Fruit fly (Drosophila melanogaster) whole organism, embryonic: ENCODE measurements around the gene CG10194.

Experiments
- Bteb2 ChIP-seq: fragments of 200-800 bp; sonication (Bioruptor generic); optimal IDR thresholded peaks from 2 replicates; lab custom pipeline; 2016; ENCODE audit warnings: missing biosample characterization, missing genetic modification characterization
- CG10147 ChIP-seq: fragments of 200-800 bp; sonication (Bioruptor generic); optimal IDR thresholded peaks from 2 replicates; lab custom pipeline; 2019; ENCODE audit warnings: missing biosample characterization, mild to moderate bottlenecking, missing genetic modification characterization, moderate library complexity
- CG11695 ChIP-seq: fragments of 200-800 bp; sonication (Bioruptor generic); IDR thresholded peaks from 3 replicates; pipeline ENCODE4 v1.3.6; 2022; ENCODE audit warnings: missing biosample characterization, missing genetic modification characterization
- CG12219 ChIP-seq: fragments of 200-800 bp; sonication (Bioruptor generic); optimal IDR thresholded peaks from 3 replicates; lab custom pipeline; 2018; ENCODE audit warnings: missing biosample characterization, mild to moderate bottlenecking, missing genetic modification characterization
- CG13287 ChIP-seq: fragments of 200-800 bp; sonication (Bioruptor generic); IDR thresholded peaks from 2 replicates; pipeline ENCODE4 v1.3.6; 2022; ENCODE audit warnings: missing biosample characterization, missing genetic modification characterization; ENCODE audit not compliant: partially characterized antibody
- CG15601 ChIP-seq: fragments of 200-800 bp; sonication (Bioruptor generic); optimal IDR thresholded peaks from 3 replicates; lab custom pipeline; 2019; ENCODE audit warnings: missing biosample characterization, mild to moderate bottlenecking, missing genetic modification characterization, moderate library complexity
- CG16815 ChIP-seq: fragments of 200-800 bp; sonication (Bioruptor generic); optimal IDR thresholded peaks from 3 replicates; lab custom pipeline; 2017; ENCODE audit warnings: missing biosample characterization, mild to moderate bottlenecking, missing genetic modification characterization
- CG16863 ChIP-seq: fragments of 200-800 bp; sonication (Bioruptor generic); optimal IDR thresholded peaks from 3 replicates; lab custom pipeline; 2016; ENCODE audit warnings: missing biosample characterization, missing genetic modification characterization
- CG17568 ChIP-seq: fragments of 200-800 bp; sonication (Bioruptor generic); optimal IDR thresholded peaks from 2 replicates; lab custom pipeline; 2018; ENCODE audit warnings: missing biosample characterization, mild to moderate bottlenecking, missing genetic modification characterization, moderate library complexity
- CG1832 ChIP-seq: fragments of 200-800 bp; sonication (Bioruptor generic); optimal IDR thresholded peaks from 2 replicates; lab custom pipeline; 2017; ENCODE audit warnings: missing biosample characterization, mild to moderate bottlenecking, missing genetic modification characterization, inconsistent platforms
- CG31388 ChIP-seq: fragments of 200-800 bp; sonication (Bioruptor generic); optimal IDR thresholded peaks from 2 replicates; lab custom pipeline; 2016; ENCODE audit warnings: missing biosample characterization, missing genetic modification characterization
- CG33213 ChIP-seq: fragments of 200-800 bp; sonication (Bioruptor generic); optimal IDR thresholded peaks from 3 replicates; lab custom pipeline; 2016; ENCODE audit warnings: missing biosample characterization, missing genetic modification characterization
- CG34422 ChIP-seq: fragments of 200-800 bp; sonication (Bioruptor generic); IDR thresholded peaks from 3 replicates; pipeline ENCODE4 v1.3.6; 2022; ENCODE audit warnings: missing biosample characterization, missing genetic modification characterization
- CG4282 ChIP-seq: fragments of 200-800 bp; sonication (Bioruptor generic); optimal IDR thresholded peaks from 2 replicates; lab custom pipeline; 2016; ENCODE audit warnings: missing biosample characterization, missing genetic modification characterization
- CG4328 ChIP-seq: fragments of 200-800 bp; sonication (Bioruptor generic); optimal IDR thresholded peaks from 3 replicates; lab custom pipeline; 2017; ENCODE audit warnings: missing biosample characterization, missing genetic modification reagents, missing genetic modification characterization
- CG4424 ChIP-seq: fragments of 200-800 bp; sonication (Bioruptor generic); optimal IDR thresholded peaks from 3 replicates; lab custom pipeline; 2016; ENCODE audit warnings: missing biosample characterization, missing genetic modification characterization
- CG4707 ChIP-seq: fragments of 200-800 bp; sonication (Bioruptor generic); optimal IDR thresholded peaks from 2 replicates; lab custom pipeline; 2018; ENCODE audit warnings: missing biosample characterization, mild to moderate bottlenecking, missing genetic modification characterization, moderate library complexity
- CG5953 ChIP-seq: fragments of 200-800 bp; sonication (Bioruptor generic); IDR thresholded peaks from 2 replicates; pipeline ENCODE4 v1.3.6; 2022; ENCODE audit warnings: missing biosample characterization, missing genetic modification characterization
- CG7271 ChIP-seq: fragments of 200-800 bp; sonication (Bioruptor generic); optimal IDR thresholded peaks from 2 replicates; lab custom pipeline; 2018; ENCODE audit warnings: missing biosample characterization, mild to moderate bottlenecking, missing genetic modification characterization, moderate library complexity
- CkIIα-i1 ChIP-seq: fragments of 200-800 bp; sonication (Bioruptor generic); IDR thresholded peaks from 2 replicates; pipeline ENCODE4 v1.3.6; 2022; ENCODE audit warnings: missing biosample characterization, missing genetic modification characterization
- Dek ChIP-seq: fragments of 200-800 bp; sonication (Bioruptor generic); optimal IDR thresholded peaks from 3 replicates; lab custom pipeline; 2019; ENCODE audit warnings: missing biosample characterization, mild to moderate bottlenecking, missing genetic modification characterization, moderate library complexity
- Fer1 ChIP-seq: fragments of 200-800 bp; sonication (Bioruptor generic); optimal IDR thresholded peaks from 2 replicates; lab custom pipeline; 2017; ENCODE audit warnings: missing biosample characterization, mild to moderate bottlenecking, missing genetic modification characterization
- HLH3B ChIP-seq: fragments of 200-800 bp; sonication (Bioruptor generic); IDR thresholded peaks from 2 replicates; pipeline ENCODE4 v1.3.6; 2022; ENCODE audit warnings: missing biosample characterization, missing genetic modification characterization
- Hmr ChIP-seq: fragments of 200-800 bp; sonication (Bioruptor generic); optimal IDR thresholded peaks from 3 replicates; lab custom pipeline; 2017; ENCODE audit warnings: mild to moderate bottlenecking, missing biosample characterization, missing genetic modification reagents, missing genetic modification characterization
- Hmx ChIP-seq: fragments of 200-800 bp; sonication (Bioruptor generic); optimal IDR thresholded peaks from 2 replicates; lab custom pipeline; 2016; ENCODE audit warnings: missing biosample characterization, missing genetic modification characterization
- Lim3 ChIP-seq: fragments of 200-800 bp; sonication (Bioruptor generic); IDR thresholded peaks from 2 replicates; pipeline ENCODE4 v1.3.6; 2022; ENCODE audit warnings: missing biosample characterization, missing genetic modification characterization
- Mes4 ChIP-seq: fragments of 200-800 bp; sonication (Bioruptor generic); optimal IDR thresholded peaks from 2 replicates; lab custom pipeline; 2016; ENCODE audit warnings: missing biosample characterization, missing genetic modification characterization
- Nf-YB ChIP-seq: fragments of 200-800 bp; sonication (Bioruptor generic); optimal IDR thresholded peaks from 3 replicates; lab custom pipeline; 2019; ENCODE audit warnings: missing biosample characterization, mild to moderate bottlenecking, missing genetic modification characterization, moderate library complexity
- Oaz ChIP-seq: fragments of 200-800 bp; sonication (Bioruptor generic); IDR thresholded peaks from 2 replicates; pipeline ENCODE4 v1.3.6; 2022; ENCODE audit warnings: missing biosample characterization, missing genetic modification characterization
- PHDP ChIP-seq: fragments of 200-800 bp; sonication (Bioruptor generic); optimal IDR thresholded peaks from 3 replicates; lab custom pipeline; 2018; ENCODE audit warnings: missing biosample characterization, mild to moderate bottlenecking, missing genetic modification characterization, moderate library complexity
- Scr ChIP-seq: fragments of 200-800 bp; sonication (Bioruptor generic); IDR thresholded peaks from 2 replicates; pipeline ENCODE4 v1.3.6; 2022; ENCODE audit warnings: missing biosample characterization, missing genetic modification characterization; ENCODE audit not compliant: partially characterized antibody
- Xbp1 ChIP-seq: fragments of 200-800 bp; sonication (Bioruptor generic); optimal IDR thresholded peaks from 3 replicates; lab custom pipeline; 2016; ENCODE audit warnings: missing biosample characterization, mild to moderate bottlenecking, missing genetic modification characterization
- bbx ChIP-seq: fragments of 200-800 bp; sonication (Bioruptor generic); IDR thresholded peaks from 2 replicates; pipeline ENCODE4 v1.3.6; 2022; ENCODE audit warnings: missing biosample characterization, missing genetic modification characterization; ENCODE audit not compliant: partially characterized antibody
- emc ChIP-seq: fragments of 200-800 bp; sonication (Bioruptor generic); optimal IDR thresholded peaks from 2 replicates; lab custom pipeline; 2016; ENCODE audit warnings: missing biosample characterization, missing genetic modification characterization
- ems ChIP-seq: fragments of 200-800 bp; sonication (Bioruptor generic); optimal IDR thresholded peaks from 3 replicates; lab custom pipeline; 2016; ENCODE audit warnings: missing biosample characterization, missing genetic modification characterization
- kay ChIP-seq: fragments of 200-800 bp; sonication (Bioruptor generic); optimal IDR thresholded peaks from 2 replicates; lab custom pipeline; 2016; ENCODE audit warnings: missing biosample characterization, missing genetic modification characterization
- kni ChIP-seq: fragments of 200-800 bp; sonication (Bioruptor generic); optimal IDR thresholded peaks from 3 replicates; lab custom pipeline; 2017; ENCODE audit warnings: mild to moderate bottlenecking, missing biosample characterization, missing genetic modification reagents, missing genetic modification characterization
- mirr ChIP-seq: fragments of 200-800 bp; sonication (Bioruptor generic); optimal IDR thresholded peaks from 3 replicates; lab custom pipeline; 2018; ENCODE audit warnings: missing biosample characterization, mild to moderate bottlenecking, missing genetic modification characterization
- mld ChIP-seq: fragments of 200-800 bp; sonication (Bioruptor generic); IDR thresholded peaks from 3 replicates; pipeline ENCODE4 v1.3.6; 2022; ENCODE audit warnings: missing biosample characterization, missing genetic modification characterization; ENCODE audit not compliant: partially characterized antibody
- nerfin-2 ChIP-seq: fragments of 200-800 bp; sonication (Bioruptor generic); IDR thresholded peaks from 2 replicates; pipeline ENCODE4 v1.3.6; 2022; ENCODE audit warnings: missing biosample characterization, missing genetic modification characterization; ENCODE audit not compliant: partially characterized antibody
- odd ChIP-seq: fragments of 200-800 bp; sonication (Bioruptor generic); optimal IDR thresholded peaks from 2 replicates; lab custom pipeline; 2017; ENCODE audit warnings: missing biosample characterization, mild to moderate bottlenecking, missing genetic modification characterization
- pan ChIP-seq, 4 experiments: fragments of >200 bp in 3 of 4; fragments of 200-800 bp in 1 of 4; sonication (Bioruptor generic) in 1 of 4; optimal IDR thresholded peaks in 3 of 4; IDR thresholded peaks in 1 of 4; 2 replicates each; pipeline versions ENCODE4 v1.3.6 to Lab custom; 2017 to 2022; ENCODE audit warnings: missing biosample characterization in 2 of 4, missing genetic modification characterization in 2 of 4, mixed read lengths in 1 of 4
- rib ChIP-seq: fragments of 200-800 bp; sonication (Bioruptor generic); IDR thresholded peaks from 2 replicates; pipeline ENCODE4 v1.3.6; 2022; ENCODE audit warnings: missing biosample characterization, missing genetic modification characterization
- schlank ChIP-seq: fragments of 200-800 bp; sonication (Bioruptor generic); optimal IDR thresholded peaks from 2 replicates; lab custom pipeline; 2018; ENCODE audit warnings: missing biosample characterization, mild to moderate bottlenecking, missing genetic modification characterization
- sens-2 ChIP-seq: fragments of 200-800 bp; sonication (Bioruptor generic); IDR thresholded peaks from 2 replicates; pipeline ENCODE4 v1.3.6; 2022; ENCODE audit warnings: missing biosample characterization, missing genetic modification characterization
- tin ChIP-seq: fragments of 200-800 bp; sonication (Bioruptor generic); optimal IDR thresholded peaks from 3 replicates; lab custom pipeline; 2016; ENCODE audit warnings: missing biosample characterization, missing genetic modification characterization
- trem ChIP-seq: fragments of 200-800 bp; optimal IDR thresholded peaks from 3 replicates; lab custom pipeline; 2019; ENCODE audit warnings: missing biosample characterization, mild to moderate bottlenecking, missing genetic modification characterization, moderate library complexity

Gene CG10194

dm6 chr2L:19453381-19453780 lies 36.5 kb downstream of the CG10194 start, which contains the start of gene Top2 (continued):
- TF ChIP-seq CG13287 (GFP tag; lab: Robert Waterston, UW) (peak; percentile 92), trem (tag; lab: Kevin White, UChicago) (peak; percentile 78), tin (peak; percentile 48), kay (no peak), Scr (GFP tag; lab: Robert Waterston, UW) (peak; percentile 76), Hmr (GFP tag; lab: Kevin White, UChicago) (peak; percentile 82), Lim3 (GFP tag; lab: Robert Waterston, UW) (no peak), CG4282 (GFP tag; lab: Kevin White, UChicago) (peak; percentile 41), Dek (tag; lab: Kevin White, UChicago) (peak; percentile 54), HLH3B (GFP tag; lab: Robert Waterston, UW) (no peak), kni (GFP tag; lab: Kevin White, UChicago) (no peak), nerfin-2 (peak; percentile 53; the same call in 1 of the 2 replicates), CG15601 (tag; lab: Kevin White, UChicago) (peak; percentile 36)
- TF ChIP-seq, all 482 proteins: peak for 207

dm6 chr2L:19452535-19453317 lies 37.2 kb downstream of the CG10194 start:
- TF ChIP-seq CG31388 (GFP tag; lab: Kevin White, UChicago), result no peak
- TF ChIP-seq ems (GFP tag; lab: Kevin White, UChicago), result peak; percentile 1
- TF ChIP-seq Hmx (GFP tag; lab: Kevin White, UChicago), result no peak
- TF ChIP-seq CkIIα-i1 (GFP tag; lab: Robert Waterston, UW), result no peak
- TF ChIP-seq CG16815 (GFP tag; lab: Kevin White, UChicago), result no peak
- TF ChIP-seq mld, result no peak
- TF ChIP-seq rib (GFP tag; lab: Robert Waterston, UW), result no peak; the same call in 1 of the 2 replicates
- peak; percentile 96; the same call in 2 of the 3 replicates for TF ChIP-seq CG34422
- TF ChIP-seq sens-2 (GFP tag; lab: Robert Waterston, UW), result no peak
- no peak for TF ChIP-seq CG33213 (GFP tag; lab: Kevin White, UChicago)
- TF ChIP-seq CG17568, result no peak
- no peak for TF ChIP-seq Nf-YB
- no peak for TF ChIP-seq CG10147 (GFP tag; lab: Kevin White, UChicago)
- TF ChIP-seq mirr (GFP tag; lab: Kevin White, UChicago), result no peak
- peak; percentile 45; the same call in 1 of the 2 replicates for TF ChIP-seq bbx
- TF ChIP-seq CG16863 (GFP tag; lab: Kevin White, UChicago), result no peak
- no peak for TF ChIP-seq CG5953 (GFP tag; lab: Robert Waterston, UW)
- TF ChIP-seq odd (GFP tag; lab: Kevin White, UChicago), result peak; percentile 7
- no peak for TF ChIP-seq Mes4 (GFP tag; lab: Kevin White, UChicago)
- no peak for TF ChIP-seq schlank (tag; lab: Kevin White, UChicago)
- peak; percentile 19 for TF ChIP-seq Fer1 (GFP tag; lab: Kevin White, UChicago)
- no peak for TF ChIP-seq CG12219
- no peak for TF ChIP-seq CG1832 (GFP tag; lab: Kevin White, UChicago)
- no peak for TF ChIP-seq CG4328 (GFP tag; lab: Kevin White, UChicago)
- no peak for TF ChIP-seq PHDP (tag; lab: Kevin White, UChicago)
- no peak for TF ChIP-seq CG7271
- no peak for TF ChIP-seq pan (optimal IDR thresholded peaks at IDR 0.05; lab: Kevin White, UChicago)
- peak in 1 of 2 experiments; percentile 26 for TF ChIP-seq pan (GFP tag; optimal IDR thresholded peaks at IDR 0.05 in 1 of 2, IDR thresholded peaks at IDR 0.05 in 1 of 2)
- no peak for TF ChIP-seq CG4707 (GFP tag; lab: Kevin White, UChicago)
- peak; percentile 5 for TF ChIP-seq Xbp1 (GFP tag; lab: Kevin White, UChicago)
- TF ChIP-seq CG11695 (GFP tag; lab: Robert Waterston, UW), result no peak
- TF ChIP-seq Oaz (GFP tag; lab: Robert Waterston, UW), result no peak
- TF ChIP-seq Bteb2 (GFP tag; lab: Kevin White, UChicago), result no peak
- no peak for TF ChIP-seq CG4424
- TF ChIP-seq emc (GFP tag; lab: Kevin White, UChicago), result no peak
